Worm (Caenorhabditis elegans) whole organism, young adult: ENCODE results near the gene F18E3.11.

Experiments
- B0019.2 ChIP-seq: fragments of 200-800 bp; sonication (Bioruptor generic); conservative IDR thresholded peaks from 2 replicates; pipeline ENCODE4 v1.3.6; 2022; ENCODE audit warnings: missing genetic modification reagents, missing genetic modification characterization, missing compliant biosample characterization
- B0336.3 ChIP-seq: fragments of 200-800 bp; sonication (Bioruptor generic); IDR thresholded peaks from 2 replicates; pipeline ENCODE4 v1.3.6; 2022; ENCODE audit warnings: missing genetic modification characterization, missing compliant biosample characterization
- C17E4.6 ChIP-seq: fragments of 200-800 bp; sonication (Bioruptor generic); IDR thresholded peaks from 2 replicates; pipeline ENCODE4 v1.3.6; 2022; ENCODE audit warnings: missing genetic modification reagents, missing genetic modification characterization, missing compliant biosample characterization
- F10E7.11 ChIP-seq: sonication (generic microtip); optimal IDR thresholded peaks from 2 replicates; lab custom pipeline; 2017; ENCODE audit warnings: mild to moderate bottlenecking, missing genetic modification characterization, moderate library complexity, missing compliant biosample characterization
- F33H1.4 ChIP-seq: fragments of 200-800 bp; sonication (Bioruptor generic); IDR thresholded peaks from 2 replicates; pipeline ENCODE4 v1.3.6; 2022; ENCODE audit warnings: missing genetic modification reagents, missing genetic modification characterization, missing compliant biosample characterization
- F39B2.1 ChIP-seq: fragments of 200-800 bp; sonication (Bioruptor generic); IDR thresholded peaks from 2 replicates; pipeline ENCODE4 v1.3.6; 2022; ENCODE audit warnings: missing genetic modification reagents, missing genetic modification characterization, missing compliant biosample characterization
- F49E8.2 ChIP-seq: sonication (generic microtip); optimal IDR thresholded peaks from 3 replicates; lab custom pipeline; 2017; ENCODE audit warnings: missing genetic modification characterization, mild to moderate bottlenecking, missing compliant biosample characterization, antibody characterized with exemption, moderate library complexity; ENCODE audit not compliant: insufficient read depth
- F52B5.7 ChIP-seq: sonication (generic microtip); optimal IDR thresholded peaks from 2 replicates; lab custom pipeline; 2016; ENCODE audit warnings: mild to moderate bottlenecking, missing genetic modification characterization, missing compliant biosample characterization
- F55B11.4 ChIP-seq: sonication (generic microtip); optimal IDR thresholded peaks from 2 replicates; lab custom pipeline; 2016; ENCODE audit warnings: missing compliant biosample characterization, missing genetic modification characterization, borderline replicate concordance; ENCODE audit not compliant: insufficient read depth
- F57C9.4 ChIP-seq: sonication (generic microtip); optimal IDR thresholded peaks from 2 replicates; lab custom pipeline; 2017; ENCODE audit warnings: mild to moderate bottlenecking, missing genetic modification characterization, missing compliant biosample characterization
- K12H6.12 ChIP-seq: fragments of 200-800 bp; sonication (Bioruptor generic); optimal IDR thresholded peaks from 2 replicates; lab custom pipeline; 2018; ENCODE audit warnings: mild to moderate bottlenecking, missing genetic modification characterization, missing compliant biosample characterization
- Y53G8AR.9 ChIP-seq: fragments of 200-800 bp; sonication (Bioruptor generic); conservative IDR thresholded peaks from 2 replicates; pipeline ENCODE4 v1.3.6; 2022; ENCODE audit warnings: missing genetic modification reagents, missing genetic modification characterization, missing compliant biosample characterization
- ZK185.1 ChIP-seq: sonication (generic microtip); optimal IDR thresholded peaks from 2 replicates; lab custom pipeline; 2016; ENCODE audit warnings: mild to moderate bottlenecking, missing genetic modification characterization, missing compliant biosample characterization; ENCODE audit not compliant: poor library complexity, severe bottlenecking
- attf-3 ChIP-seq: fragments of 200-800 bp; sonication (Bioruptor generic); conservative IDR thresholded peaks from 2 replicates; pipeline ENCODE4 v1.3.6; 2022; ENCODE audit warnings: missing genetic modification reagents, missing genetic modification characterization, missing compliant biosample characterization
- attf-5 ChIP-seq: fragments of 200-800 bp; sonication (Bioruptor generic); optimal IDR thresholded peaks from 2 replicates; lab custom pipeline; 2018; ENCODE audit warnings: mild to moderate bottlenecking, missing genetic modification characterization, missing compliant biosample characterization
- ceh-100 ChIP-seq: fragments of 200-800 bp; sonication (Bioruptor generic); IDR thresholded peaks from 2 replicates; pipeline ENCODE4 v1.3.6; 2022; ENCODE audit warnings: missing genetic modification reagents, missing genetic modification characterization, missing compliant biosample characterization
- chd-7 ChIP-seq: sonication (generic microtip); optimal IDR thresholded peaks from 2 replicates; lab custom pipeline; 2016; ENCODE audit warnings: mild to moderate bottlenecking, missing genetic modification characterization, moderate library complexity, missing compliant biosample characterization
- dpff-1 ChIP-seq: sonication (generic microtip); optimal IDR thresholded peaks from 2 replicates; lab custom pipeline; 2017; ENCODE audit warnings: mild to moderate bottlenecking, missing genetic modification characterization, missing compliant biosample characterization
- dpl-1 ChIP-seq: fragments of 150-350 bp; optimal IDR thresholded peaks from 2 replicates; lab custom pipeline; 2014; ENCODE audit warnings: missing biosample characterization, missing genetic modification reagents, missing genetic modification characterization
- efl-1 ChIP-seq: fragments of 150-350 bp; optimal IDR thresholded peaks from 2 replicates; lab custom pipeline; 2014; ENCODE audit warnings: missing biosample characterization, missing genetic modification reagents, missing genetic modification characterization
- egrh-3 ChIP-seq: fragments of 200-800 bp; sonication (Bioruptor generic); IDR thresholded peaks from 2 replicates; pipeline ENCODE4 v1.3.6; 2022; ENCODE audit warnings: missing genetic modification reagents, missing genetic modification characterization, missing compliant biosample characterization
- ekl-4 ChIP-seq: fragments of 200-800 bp; sonication (Bioruptor generic); IDR thresholded peaks from 2 replicates; pipeline ENCODE4 v1.3.6; 2022; ENCODE audit warnings: missing genetic modification reagents, missing genetic modification characterization, missing compliant biosample characterization
- fkh-3 ChIP-seq: sonication (generic microtip); optimal IDR thresholded peaks from 2 replicates; lab custom pipeline; 2016; ENCODE audit warnings: mild to moderate bottlenecking, missing genetic modification characterization, missing compliant biosample characterization
- hmg-1.2 ChIP-seq: fragments of 200-800 bp; sonication (Bioruptor generic); IDR thresholded peaks from 2 replicates; pipeline ENCODE4 v1.3.6; 2022; ENCODE audit warnings: missing genetic modification reagents, missing genetic modification characterization, missing compliant biosample characterization
- hsf-1 ChIP-seq: fragments of 200-800 bp; sonication (Bioruptor generic); IDR thresholded peaks from 2 replicates; pipeline ENCODE4 v1.3.6; 2022; ENCODE audit warnings: missing genetic modification reagents, missing genetic modification characterization, missing compliant biosample characterization
- lin-35 ChIP-seq, 3 experiments: fragments of 150-350 bp in 2 of 3; sonication (generic microtip) in 1 of 3; optimal IDR thresholded peaks; 2 replicates each; lab custom pipeline; 2014 to 2018; ENCODE audit warnings: missing biosample characterization in 3 of 3, missing genetic modification characterization in 3 of 3, missing genetic modification reagents in 3 of 3
- lin-54 ChIP-seq: fragments of 200-800 bp; sonication (Bioruptor generic); optimal IDR thresholded peaks from 2 replicates; lab custom pipeline; 2018; ENCODE audit warnings: mild to moderate bottlenecking, missing genetic modification characterization, missing compliant biosample characterization
- lir-1 ChIP-seq: fragments of 200-800 bp; sonication (Bioruptor generic); conservative IDR thresholded peaks from 2 replicates; pipeline ENCODE4 v1.3.6; 2022; ENCODE audit warnings: missing genetic modification reagents, missing genetic modification characterization, missing compliant biosample characterization
- madf-10 ChIP-seq: sonication (generic microtip); optimal IDR thresholded peaks from 2 replicates; lab custom pipeline; 2016; ENCODE audit warnings: mild to moderate bottlenecking, missing genetic modification characterization, missing compliant biosample characterization
- madf-3 ChIP-seq: fragments of 200-800 bp; sonication (Bioruptor generic); IDR thresholded peaks from 2 replicates; pipeline ENCODE4 v1.3.6; 2022; ENCODE audit warnings: missing genetic modification reagents, missing genetic modification characterization, missing compliant biosample characterization
- mcd-1 ChIP-seq: fragments of 200-800 bp; sonication (Bioruptor generic); IDR thresholded peaks from 2 replicates; pipeline ENCODE4 v1.3.6; 2022; ENCODE audit warnings: missing genetic modification reagents, missing genetic modification characterization, missing compliant biosample characterization
- nfyb-1 ChIP-seq: fragments of 200-800 bp; sonication (Bioruptor generic); IDR thresholded peaks from 2 replicates; pipeline ENCODE4 v1.3.6; 2022; ENCODE audit warnings: missing genetic modification reagents, missing genetic modification characterization, missing compliant biosample characterization
- nhr-27 ChIP-seq: fragments of 200-800 bp; sonication (Bioruptor generic); optimal IDR thresholded peaks from 2 replicates; lab custom pipeline; 2018; ENCODE audit warnings: mild to moderate bottlenecking, missing genetic modification characterization, moderate library complexity, missing compliant biosample characterization
- nhr-80 ChIP-seq: sonication (generic microtip); optimal IDR thresholded peaks from 2 replicates; lab custom pipeline; 2016; ENCODE audit warnings: missing genetic modification characterization, missing compliant biosample characterization
- pbrm-1 ChIP-seq: fragments of 200-800 bp; sonication (Bioruptor generic); IDR thresholded peaks from 2 replicates; pipeline ENCODE4 v1.3.6; 2022; ENCODE audit warnings: missing genetic modification reagents, missing genetic modification characterization, missing compliant biosample characterization
- pha-4 ChIP-seq: fragments of 150-350 bp; sonication (generic microtip); optimal IDR thresholded peaks from 2 replicates; lab custom pipeline; 2014; ENCODE audit warnings: missing biosample characterization, missing genetic modification reagents, missing genetic modification characterization
- rcor-1 ChIP-seq: fragments of 200-800 bp; sonication (Bioruptor generic); IDR thresholded peaks from 2 replicates; pipeline ENCODE4 v1.3.6; 2022; ENCODE audit warnings: missing genetic modification reagents, missing genetic modification characterization, missing compliant biosample characterization
- repo-1 ChIP-seq: sonication (generic microtip); optimal IDR thresholded peaks from 2 replicates; lab custom pipeline; 2017; ENCODE audit warnings: mild to moderate bottlenecking, missing genetic modification characterization, missing compliant biosample characterization
- rpc-1 ChIP-seq, 2 experiments: fragments of 150-350 bp in 1 of 2; sonication (generic microtip) in 1 of 2; optimal IDR thresholded peaks; 2 replicates each; lab custom pipeline; 2014 to 2018; ENCODE audit warnings: missing biosample characterization in 1 of 2, missing genetic modification characterization in 1 of 2, missing genetic modification reagents in 1 of 2, missing genotype in 1 of 2
- snpc-1.3 ChIP-seq: sonication (generic microtip); optimal IDR thresholded peaks from 2 replicates; lab custom pipeline; 2017; ENCODE audit warnings: missing genetic modification characterization, mild to moderate bottlenecking, missing compliant biosample characterization, antibody characterized with exemption, moderate library complexity, missing genotype, missing genetic modification reagents; ENCODE audit not compliant: insufficient read depth
- sptf-2 ChIP-seq: fragments of 200-800 bp; sonication (Bioruptor generic); optimal IDR thresholded peaks from 2 replicates; lab custom pipeline; 2018; ENCODE audit warnings: mild to moderate bottlenecking, missing genetic modification characterization, missing compliant biosample characterization
- tbp1 ChIP-seq: fragments of 200-800 bp; sonication (Bioruptor generic); optimal IDR thresholded peaks from 2 replicates; lab custom pipeline; 2018; ENCODE audit warnings: mild to moderate bottlenecking, missing genetic modification characterization, missing compliant biosample characterization
- unc-130 ChIP-seq: sonication (generic microtip); optimal IDR thresholded peaks from 2 replicates; lab custom pipeline; 2016; ENCODE audit warnings: missing genetic modification reagents, missing genetic modification characterization, missing compliant biosample characterization
- xnd-1 ChIP-seq: sonication (generic microtip); optimal IDR thresholded peaks from 2 replicates; lab custom pipeline; 2016; ENCODE audit warnings: missing genotype, missing genetic modification reagents, missing genetic modification characterization, missing compliant biosample characterization
- ztf-22 ChIP-seq: fragments of 200-800 bp; sonication (Bioruptor generic); optimal IDR thresholded peaks from 2 replicates; lab custom pipeline; 2018; ENCODE audit warnings: mild to moderate bottlenecking, missing genetic modification characterization, moderate library complexity, missing compliant biosample characterization

F18E3.11 gene

DNA sequence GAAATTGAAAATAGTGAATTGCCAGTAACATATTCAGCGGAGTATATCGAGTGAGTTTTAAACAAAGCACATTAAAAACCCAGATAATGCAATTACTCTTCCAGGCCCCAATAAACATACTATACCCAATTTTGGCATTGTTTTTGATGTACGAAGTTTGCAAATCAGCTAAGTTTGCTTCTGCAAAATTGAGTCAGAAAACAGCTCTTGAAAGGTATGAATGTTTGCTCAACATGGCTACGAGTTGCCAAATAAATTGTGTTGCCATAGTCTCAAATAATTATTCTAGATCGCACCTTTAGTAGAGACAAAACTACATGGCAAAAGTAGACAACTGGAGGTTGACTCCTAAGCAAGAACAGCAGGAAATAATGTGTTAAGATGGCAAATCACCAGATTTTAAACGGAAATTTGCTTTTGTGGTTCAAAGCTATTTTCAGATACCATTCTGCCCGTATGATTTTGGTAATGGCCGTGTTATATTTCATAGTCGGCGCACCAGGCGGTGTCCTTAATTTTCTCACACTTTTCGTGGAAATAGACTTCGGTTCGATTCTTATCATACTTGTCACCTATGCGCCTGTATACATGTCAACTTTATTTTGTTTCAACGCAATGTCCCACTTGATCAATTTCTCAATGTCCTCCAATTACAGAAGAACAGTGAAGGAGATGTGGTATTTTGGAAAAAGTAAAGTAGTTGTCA is 19.3 kb downstream of the F18E3.11 start (continued):
- TF ChIP-seq ZK185.1 (tag; lab: Kevin White, UChicago) (peak; percentile 17), unc-130 (GFP tag; lab: Kevin White, UChicago) (no peak), lir-1 (GFP tag; lab: Robert Waterston, UW) (no peak), fkh-3 (tag; lab: Kevin White, UChicago) (peak; percentile 1), C17E4.6 (GFP tag; lab: Robert Waterston, UW) (no peak), F57C9.4 (peak; percentile 50), F33H1.4 (no peak), dpl-1 (GFP tag; lab: Kevin White, UChicago) (no peak)

DNA sequence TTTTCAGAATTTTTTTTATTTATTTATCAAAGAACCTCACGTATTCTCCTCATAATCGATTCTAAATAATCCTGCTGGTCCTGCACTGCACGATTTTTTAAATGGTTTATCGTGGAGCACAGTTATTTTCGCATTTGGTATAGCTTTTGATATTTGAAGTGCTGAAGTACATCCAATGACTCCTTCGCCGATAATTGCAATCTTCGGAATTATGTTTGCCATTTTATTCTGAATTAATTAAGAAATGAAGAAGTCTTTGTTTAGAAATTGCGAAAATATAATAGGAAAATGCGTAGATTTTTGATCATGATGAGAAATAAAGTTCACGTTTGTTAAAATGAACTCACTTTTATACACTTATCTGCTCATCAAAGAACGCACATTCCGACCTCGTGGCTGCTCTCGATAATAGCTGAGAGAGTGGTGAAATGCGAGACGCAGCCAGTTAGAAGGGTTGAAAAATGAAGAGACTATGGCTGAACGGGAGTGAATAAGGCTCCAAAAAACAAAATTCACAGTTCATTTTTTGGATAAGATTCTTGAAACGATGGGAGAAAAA is 21.6 kb downstream of the F18E3.11 start:
- TF ChIP-seq repo-1 (tag; lab: Kevin White, UChicago), result no peak
- no peak for TF ChIP-seq F52B5.7
- peak; percentile 25 for TF ChIP-seq chd-7 (tag; lab: Kevin White, UChicago)
- TF ChIP-seq nhr-80 (tag; lab: Kevin White, UChicago), result peak; percentile 45
- TF ChIP-seq B0019.2 (GFP tag; lab: Robert Waterston, UW), result no peak
- TF ChIP-seq xnd-1, result no peak
- peak; percentile 46 for TF ChIP-seq tbp1 (GFP tag; lab: Kevin White, UChicago)
- no peak for TF ChIP-seq nhr-27 (tag; lab: Kevin White, UChicago)
- TF ChIP-seq rpc-1 (optimal IDR thresholded peaks at IDR 0.05; lab: Kevin White, UChicago), result no peak
- no peak for TF ChIP-seq rpc-1 (tag; optimal IDR thresholded peaks at IDR 0.05; lab: Kevin White, UChicago)
- no peak for TF ChIP-seq sptf-2 (GFP tag; lab: Kevin White, UChicago)
- peak; percentile 9 for TF ChIP-seq lin-54 (GFP tag; lab: Kevin White, UChicago)
- peak; percentile 36; the same call in 1 of the 2 replicates for TF ChIP-seq Y53G8AR.9
- no peak for TF ChIP-seq efl-1 (GFP tag; lab: Kevin White, UChicago)
- TF ChIP-seq lin-35 (GFP tag; optimal IDR thresholded peaks at IDR 0.05; lab: Kevin White, UChicago), result no peak
- no peak for TF ChIP-seq madf-3 (GFP tag; lab: Robert Waterston, UW)
- no peak for TF ChIP-seq B0336.3
- peak; percentile 32 for TF ChIP-seq attf-5 (GFP tag; lab: Kevin White, UChicago)
- TF ChIP-seq snpc-1.3 (tag; lab: Kevin White, UChicago), result no peak
- TF ChIP-seq pbrm-1 (GFP tag; lab: Robert Waterston, UW), result no peak
- TF ChIP-seq attf-3 (GFP tag; lab: Robert Waterston, UW), result no peak
- TF ChIP-seq mcd-1, result 0 out of 2 replicates have a peak, but pooled peaks have one; percentile 6
- TF ChIP-seq F10E7.11 (tag; lab: Kevin White, UChicago), result no peak
- TF ChIP-seq F39B2.1 (GFP tag; lab: Robert Waterston, UW), result no peak
- no peak for TF ChIP-seq lir-1 (GFP tag; lab: Robert Waterston, UW)
- TF ChIP-seq madf-10 (tag; lab: Kevin White, UChicago), result peak; percentile 24
- no peak for TF ChIP-seq dpff-1 (tag; lab: Kevin White, UChicago)
- TF ChIP-seq ztf-22 (GFP tag; lab: Kevin White, UChicago), result no peak
- TF ChIP-seq F49E8.2 (tag; lab: Kevin White, UChicago), result no peak
- peak; percentile 76 for TF ChIP-seq pha-4 (tag; lab: Kevin White, UChicago)
- TF ChIP-seq egrh-3 (GFP tag; lab: Robert Waterston, UW), result no peak
- TF ChIP-seq ZK185.1 (tag; lab: Kevin White, UChicago), result peak; percentile 9
- TF ChIP-seq F55B11.4 (tag; lab: Kevin White, UChicago), result no peak
- TF ChIP-seq rcor-1 (GFP tag; lab: Robert Waterston, UW), result no peak
- TF ChIP-seq ceh-100 (GFP tag; lab: Robert Waterston, UW), result no peak
- peak; percentile 32; the same call in 1 of the 2 replicates for TF ChIP-seq hmg-1.2 (GFP tag; lab: Robert Waterston, UW)
- no peak for TF ChIP-seq hsf-1
- TF ChIP-seq ekl-4 (GFP tag; lab: Robert Waterston, UW), result no peak; the same call in 1 of the 2 replicates
- peak; percentile 55 for TF ChIP-seq nfyb-1 (GFP tag; lab: Robert Waterston, UW)
- peak; percentile 50 for TF ChIP-seq K12H6.12
